Fruit fly (Drosophila melanogaster) whole organism, embryonic: ENCODE measurements around the gene aop.
A peak's percentile ranks its signal among the peaks of the same experiment; 100 is the strongest.

Source experiments
- CG11560 ChIP-seq: fragments of 200-800 bp; sonication (Bioruptor generic); IDR thresholded peaks from 3 replicates; pipeline ENCODE4 v1.3.6; 2022; ENCODE audit warnings: missing biosample characterization, missing genetic modification characterization
- CG12219 ChIP-seq: fragments of 200-800 bp; sonication (Bioruptor generic); optimal IDR thresholded peaks from 3 replicates; lab custom pipeline; 2018; ENCODE audit warnings: missing biosample characterization, mild to moderate bottlenecking, missing genetic modification characterization
- CG13894 ChIP-seq: fragments of 200-800 bp; sonication (Bioruptor generic); optimal IDR thresholded peaks from 3 replicates; lab custom pipeline; 2018; ENCODE audit warnings: missing biosample characterization, mild to moderate bottlenecking, missing genetic modification characterization, moderate library complexity
- CG14014 ChIP-seq: fragments of 200-800 bp; sonication (Bioruptor generic); IDR thresholded peaks from 2 replicates; pipeline ENCODE4 v1.3.6; 2022; ENCODE audit warnings: missing biosample characterization, missing genetic modification characterization
- CG14860 ChIP-seq: fragments of 200-800 bp; sonication (Bioruptor generic); IDR thresholded peaks from 3 replicates; pipeline ENCODE4 v1.3.6; 2022; ENCODE audit warnings: missing biosample characterization, missing genetic modification characterization; ENCODE audit not compliant: partially characterized antibody
- CG14965 ChIP-seq: fragments of 200-800 bp; sonication (Bioruptor generic); optimal IDR thresholded peaks from 2 replicates; lab custom pipeline; 2016; ENCODE audit warnings: missing biosample characterization, missing genetic modification characterization, borderline replicate concordance
- CG15011 ChIP-seq: fragments of 200-800 bp; sonication (Bioruptor generic); optimal IDR thresholded peaks from 3 replicates; lab custom pipeline; 2018; ENCODE audit warnings: missing biosample characterization, mild to moderate bottlenecking, missing genetic modification characterization
- CG15601 ChIP-seq: fragments of 200-800 bp; sonication (Bioruptor generic); optimal IDR thresholded peaks from 3 replicates; lab custom pipeline; 2019; ENCODE audit warnings: missing biosample characterization, mild to moderate bottlenecking, missing genetic modification characterization, moderate library complexity
- CG16813 ChIP-seq: fragments of 200-800 bp; sonication (Bioruptor generic); IDR thresholded peaks from 3 replicates; pipeline ENCODE4 v1.3.6; 2022; ENCODE audit warnings: missing biosample characterization, missing genetic modification characterization; ENCODE audit not compliant: partially characterized antibody
- CG17186 ChIP-seq: fragments of 200-800 bp; sonication (Bioruptor generic); optimal IDR thresholded peaks from 3 replicates; lab custom pipeline; 2017; ENCODE audit warnings: missing biosample characterization, missing genetic modification reagents, missing genetic modification characterization
- CG2120 ChIP-seq: fragments of 200-800 bp; sonication (Bioruptor generic); optimal IDR thresholded peaks from 3 replicates; lab custom pipeline; 2016; ENCODE audit warnings: missing biosample characterization, missing genetic modification characterization
- CG2875 ChIP-seq: fragments of 200-800 bp; sonication (Bioruptor generic); optimal IDR thresholded peaks from 2 replicates; lab custom pipeline; 2017; ENCODE audit warnings: missing biosample characterization, mild to moderate bottlenecking, missing genetic modification characterization, missing genetic modification reagents
- CG3407 ChIP-seq: fragments of 200-800 bp; sonication (Bioruptor generic); optimal IDR thresholded peaks from 2 replicates; lab custom pipeline; 2018; ENCODE audit warnings: missing biosample characterization, mild to moderate bottlenecking, missing genetic modification characterization
- CG34422 ChIP-seq: fragments of 200-800 bp; sonication (Bioruptor generic); IDR thresholded peaks from 3 replicates; pipeline ENCODE4 v1.3.6; 2022; ENCODE audit warnings: missing biosample characterization, missing genetic modification characterization
- CG3847 ChIP-seq: fragments of 200-800 bp; sonication (Bioruptor generic); IDR thresholded peaks from 2 replicates; pipeline ENCODE4 v1.3.6; 2022; ENCODE audit warnings: missing biosample characterization, missing genetic modification characterization
- CG7987 ChIP-seq: fragments of 200-800 bp; sonication (Bioruptor generic); optimal IDR thresholded peaks from 2 replicates; lab custom pipeline; 2018; ENCODE audit warnings: missing biosample characterization, mild to moderate bottlenecking, missing genetic modification characterization, moderate library complexity
- CG8290 ChIP-seq, 3 experiments: fragments of 200-800 bp; sonication (Bioruptor generic); optimal IDR thresholded peaks; 2 replicates each; lab custom pipeline; 2016 to 2019; ENCODE audit warnings: missing biosample characterization in 3 of 3, missing genetic modification characterization in 3 of 3, mild to moderate bottlenecking in 2 of 3, moderate library complexity in 1 of 3
- CG8388 ChIP-seq: fragments of 200-800 bp; sonication (Bioruptor generic); optimal IDR thresholded peaks from 2 replicates; lab custom pipeline; 2019; ENCODE audit warnings: missing biosample characterization, mild to moderate bottlenecking, missing genetic modification characterization, moderate library complexity
- CG8924 ChIP-seq: fragments of 200-800 bp; optimal IDR thresholded peaks from 3 replicates; lab custom pipeline; 2019; ENCODE audit warnings: missing biosample characterization, mild to moderate bottlenecking, missing genetic modification characterization, moderate library complexity
- CG9215 ChIP-seq: fragments of 200-800 bp; sonication (Bioruptor generic); IDR thresholded peaks from 2 replicates; pipeline ENCODE4 v1.3.6; 2022; ENCODE audit warnings: missing biosample characterization, missing genetic modification characterization
- CoRest ChIP-seq: fragments of 200-800 bp; sonication (Bioruptor generic); optimal IDR thresholded peaks from 3 replicates; lab custom pipeline; 2018; ENCODE audit warnings: missing biosample characterization, mild to moderate bottlenecking, missing genetic modification characterization, moderate library complexity
- Dp ChIP-seq: fragments of 200-800 bp; sonication (Bioruptor generic); optimal IDR thresholded peaks from 2 replicates; lab custom pipeline; 2018; ENCODE audit warnings: missing biosample characterization, mild to moderate bottlenecking, missing genetic modification characterization, moderate library complexity
- Drgx ChIP-seq: fragments of 200-800 bp; sonication (Bioruptor generic); IDR thresholded peaks from 2 replicates; pipeline ENCODE4 v1.3.6; 2022; ENCODE audit warnings: missing biosample characterization, missing genetic modification characterization
- Elba2 ChIP-seq: fragments of 200-800 bp; sonication (Bioruptor generic); optimal IDR thresholded peaks from 3 replicates; lab custom pipeline; 2016; ENCODE audit warnings: missing biosample characterization, missing genetic modification characterization
- Ets65A ChIP-seq: fragments of 200-800 bp; sonication (Bioruptor generic); peaks from one replicate; lab custom pipeline; 2016; ENCODE audit warnings: missing biosample characterization, missing genetic modification characterization
- MBD-R2 ChIP-seq: fragments of 200-800 bp; sonication (Bioruptor generic); IDR thresholded peaks from 2 replicates; pipeline ENCODE4 v1.3.6; 2022; ENCODE audit warnings: missing biosample characterization, missing genetic modification characterization
- Neu2 ChIP-seq: fragments of 200-800 bp; sonication (Bioruptor generic); optimal IDR thresholded peaks from 3 replicates; lab custom pipeline; 2016; ENCODE audit warnings: missing biosample characterization, missing genetic modification characterization, borderline replicate concordance
- Rfx ChIP-seq: fragments of 200-800 bp; sonication (Bioruptor generic); IDR thresholded peaks from 2 replicates; pipeline ENCODE4 v1.3.6; 2022; ENCODE audit warnings: missing biosample characterization, missing genetic modification characterization
- ap ChIP-seq: fragments of 200-800 bp; sonication (Bioruptor generic); IDR thresholded peaks from 2 replicates; pipeline ENCODE4 v1.3.6; 2022; ENCODE audit warnings: missing biosample characterization, missing genetic modification characterization
- ara ChIP-seq: fragments of 200-800 bp; sonication (Bioruptor generic); IDR thresholded peaks from 2 replicates; pipeline ENCODE4 v1.3.6; 2022; ENCODE audit warnings: missing biosample characterization, missing genetic modification characterization
- cato ChIP-seq: fragments of 200-800 bp; sonication (Bioruptor generic); optimal IDR thresholded peaks from 2 replicates; lab custom pipeline; 2016; ENCODE audit warnings: missing biosample characterization, missing genetic modification characterization, borderline replicate concordance
- corto ChIP-seq: fragments of 200-800 bp; sonication (Bioruptor generic); optimal IDR thresholded peaks from 2 replicates; lab custom pipeline; 2016; ENCODE audit warnings: missing biosample characterization, mild to moderate bottlenecking, missing genetic modification characterization, moderate library complexity
- crol ChIP-seq: fragments of 200-800 bp; sonication (Bioruptor generic); IDR thresholded peaks from 2 replicates; pipeline ENCODE4 v1.3.6; 2022; ENCODE audit warnings: missing biosample characterization, missing genetic modification characterization
- dmrt11E ChIP-seq: fragments of 200-800 bp; sonication (Bioruptor generic); optimal IDR thresholded peaks from 3 replicates; lab custom pipeline; 2018; ENCODE audit warnings: missing biosample characterization, mild to moderate bottlenecking, missing genetic modification characterization, moderate library complexity
- ewg ChIP-seq: fragments of 200-800 bp; sonication (Bioruptor generic); optimal IDR thresholded peaks from 3 replicates; lab custom pipeline; 2017; ENCODE audit warnings: mild to moderate bottlenecking, missing biosample characterization, missing genetic modification reagents, missing genetic modification characterization
- ftz-f1 ChIP-seq: fragments of 200-800 bp; sonication (Bioruptor generic); optimal IDR thresholded peaks from 2 replicates; lab custom pipeline; 2016; ENCODE audit warnings: missing biosample characterization, missing genetic modification characterization
- hb ChIP-seq: fragments of 200-800 bp; sonication (Bioruptor generic); IDR thresholded peaks from 3 replicates; pipeline ENCODE4 v1.3.6; 2022; ENCODE audit warnings: missing biosample characterization, missing genetic modification characterization; ENCODE audit not compliant: partially characterized antibody
- her ChIP-seq: fragments of 200-800 bp; sonication (Bioruptor generic); optimal IDR thresholded peaks from 2 replicates; lab custom pipeline; 2016; ENCODE audit warnings: missing biosample characterization, missing genetic modification characterization
- odd ChIP-seq: fragments of 200-800 bp; sonication (Bioruptor generic); optimal IDR thresholded peaks from 2 replicates; lab custom pipeline; 2017; ENCODE audit warnings: missing biosample characterization, mild to moderate bottlenecking, missing genetic modification characterization
- peb ChIP-seq: fragments of 200-800 bp; sonication (Bioruptor generic); IDR thresholded peaks from 2 replicates; pipeline ENCODE4 v1.3.6; 2022; ENCODE audit warnings: missing biosample characterization, missing genetic modification characterization
- pros ChIP-seq: fragments of 200-800 bp; sonication (Bioruptor generic); optimal IDR thresholded peaks from 3 replicates; lab custom pipeline; 2019; ENCODE audit warnings: missing biosample characterization, mild to moderate bottlenecking, missing genetic modification characterization, moderate library complexity
- sc ChIP-seq, 3 experiments: fragments of >200 bp in 2 of 3; fragments of 200-800 bp in 1 of 3; sonication (Bioruptor generic) in 1 of 3; optimal IDR thresholded peaks; 2 replicates in 2 of 3; 3 replicates in 1 of 3; lab custom pipeline; 2017; ENCODE audit warnings: mild to moderate bottlenecking in 1 of 3, missing biosample characterization in 1 of 3, missing genetic modification characterization in 1 of 3, missing genetic modification reagents in 1 of 3
- sens ChIP-seq: fragments of 200-800 bp; sonication (Bioruptor generic); peaks from one replicate; lab custom pipeline; 2016; ENCODE audit warnings: missing biosample characterization, missing genetic modification characterization
- sisA ChIP-seq: fragments of 200-800 bp; sonication (Bioruptor generic); IDR thresholded peaks from 2 replicates; pipeline ENCODE4 v1.3.6; 2022; ENCODE audit warnings: missing biosample characterization, missing genetic modification characterization
- so ChIP-seq: fragments of 200-800 bp; sonication (Bioruptor generic); IDR thresholded peaks from 3 replicates; pipeline ENCODE4 v1.3.6; 2022; ENCODE audit warnings: missing biosample characterization, missing genetic modification characterization
- stc ChIP-seq: fragments of 200-800 bp; sonication (Bioruptor generic); IDR thresholded peaks from 2 replicates; pipeline ENCODE4 v1.3.6; 2022; ENCODE audit warnings: missing biosample characterization, missing genetic modification characterization
- stwl ChIP-seq: fragments of 200-800 bp; sonication (Bioruptor generic); optimal IDR thresholded peaks from 3 replicates; lab custom pipeline; 2018; ENCODE audit warnings: missing biosample characterization, mild to moderate bottlenecking, missing genetic modification characterization, moderate library complexity
- toy ChIP-seq: fragments of 200-800 bp; sonication (Bioruptor generic); IDR thresholded peaks from 2 replicates; pipeline ENCODE4 v1.3.6; 2022; ENCODE audit warnings: missing biosample characterization, missing genetic modification characterization
- unpg ChIP-seq: fragments of 200-800 bp; sonication (Bioruptor generic); optimal IDR thresholded peaks from 3 replicates; lab custom pipeline; 2018; ENCODE audit warnings: missing biosample characterization, mild to moderate bottlenecking, missing genetic modification characterization, moderate library complexity
- zen ChIP-seq: fragments of 200-800 bp; sonication (Bioruptor generic); optimal IDR thresholded peaks from 3 replicates; lab custom pipeline; 2018; ENCODE audit warnings: missing biosample characterization, mild to moderate bottlenecking, missing genetic modification characterization, moderate library complexity

aop gene

dm6 chr2L:2227316-2227715 lies 48.8 kb upstream of the aop start (continued):
- TF ChIP-seq corto (GFP tag; lab: Kevin White, UChicago) (no peak), peb (no peak), so (GFP tag; lab: Robert Waterston, UW) (peak; percentile 61; the same call in 1 of the 3 replicates), CG13894 (tag; lab: Kevin White, UChicago) (no peak), pros (GFP tag; lab: Kevin White, UChicago) (peak; percentile 0), CG2875 (GFP tag; lab: Kevin White, UChicago) (peak; percentile 54), Drgx (GFP tag; lab: Robert Waterston, UW) (peak; percentile 84), CoRest (tag; lab: Kevin White, UChicago) (peak; percentile 21), her (GFP tag; lab: Kevin White, UChicago) (no peak), Neu2 (no peak), CG8290 (GFP tag; optimal IDR thresholded peaks at IDR 0.05; lab: Kevin White, UChicago) (no peak), CG8290 (tag; optimal IDR thresholded peaks at IDR 0.05; lab: Kevin White, UChicago) (peak in 1 of 2 experiments; percentile 60), CG17186 (GFP tag; lab: Kevin White, UChicago) (no peak), CG9215 (GFP tag; lab: Robert Waterston, UW) (no peak), crol (GFP tag; lab: Robert Waterston, UW) (no peak), CG16813 (GFP tag; lab: Robert Waterston, UW) (no peak), stc (GFP tag; lab: Robert Waterston, UW) (peak; percentile 72; the same call in 1 of the 2 replicates), MBD-R2 (GFP tag; lab: Robert Waterston, UW) (no peak), CG3847 (GFP tag; lab: Robert Waterston, UW) (no peak), CG14860 (GFP tag; lab: Robert Waterston, UW) (no peak), CG11560 (no peak), sisA (peak; percentile 59; the same call in 1 of the 2 replicates), ftz-f1 (GFP tag; lab: Kevin White, UChicago) (no peak), hb (GFP tag; lab: Robert Waterston, UW) (no peak), ara (peak; percentile 71), CG8924 (tag; lab: Kevin White, UChicago) (peak; percentile 14), Elba2 (GFP tag; lab: Kevin White, UChicago) (no peak), CG3407 (GFP tag; lab: Kevin White, UChicago) (peak; percentile 38), Dp (GFP tag; lab: Kevin White, UChicago) (no peak), ap (GFP tag; lab: Robert Waterston, UW) (peak; percentile 54), zen (no peak), CG8388 (GFP tag; lab: Kevin White, UChicago) (peak; percentile 35), Rfx (peak; percentile 54; the same call in 1 of the 2 replicates), CG14965 (GFP tag; lab: Kevin White, UChicago) (no peak), odd (GFP tag; lab: Kevin White, UChicago) (peak; percentile 43), Ets65A (peak; percentile 87), stwl (tag; lab: Kevin White, UChicago) (no peak), CG2120 (GFP tag; lab: Kevin White, UChicago) (peak; percentile 45), sens (GFP tag; lab: Kevin White, UChicago) (peak; percentile 90), CG7987 (no peak), unpg (GFP tag; lab: Kevin White, UChicago) (peak; percentile 57), CG15601 (tag; lab: Kevin White, UChicago) (peak; percentile 4), CG34422 (GFP tag; lab: Robert Waterston, UW) (peak; percentile 49; the same call in 1 of the 3 replicates), toy (GFP tag; lab: Robert Waterston, UW) (no peak), CG14014 (peak; percentile 53; the same call in 1 of the 2 replicates), sc (optimal IDR thresholded peaks at IDR 0.05; lab: Kevin White, UChicago) (no peak), sc (GFP tag; optimal IDR thresholded peaks at IDR 0.05; lab: Kevin White, UChicago) (no peak), cato (no peak), CG15011 (GFP tag; lab: Kevin White, UChicago) (no peak), CG12219 (GFP tag; lab: Kevin White, UChicago) (peak; percentile 39), ewg (GFP tag; lab: Kevin White, UChicago) (no peak), dmrt11E (tag; lab: Kevin White, UChicago) (no peak)
